Worm (Caenorhabditis elegans): ENCODE results near the gene F46C3.2.

F46C3.2 gene

DNA sequence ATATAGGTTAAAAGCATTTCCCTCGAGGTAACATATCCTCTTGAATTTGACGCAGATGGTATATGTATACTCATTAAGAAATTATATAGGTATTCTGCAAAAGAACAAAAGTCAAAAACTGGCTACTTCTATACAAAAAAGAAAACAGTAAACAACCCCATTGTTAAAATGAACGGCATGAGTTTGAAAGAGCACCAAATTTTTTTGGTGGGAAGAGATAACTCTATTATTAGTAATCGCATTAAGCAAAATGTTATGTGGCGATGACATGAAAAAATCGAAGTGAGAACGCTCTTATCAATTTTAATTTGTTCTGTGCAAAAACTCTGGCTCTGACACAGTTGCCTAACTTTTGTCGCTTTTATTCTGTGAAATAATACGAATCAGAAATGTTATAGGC lies at the start of gene F46C3.2:
Gene F46C3.2 (minus strand): TSS at position 101 of the 400 bp plus-strand sequence.
- TF ChIP-seq fos-1 (tag; optimal IDR thresholded peaks at IDR 0.05) (peak; percentile 52), unc-55 (GFP tag; optimal IDR thresholded peaks at IDR 0.05) (no peak)

DNA sequence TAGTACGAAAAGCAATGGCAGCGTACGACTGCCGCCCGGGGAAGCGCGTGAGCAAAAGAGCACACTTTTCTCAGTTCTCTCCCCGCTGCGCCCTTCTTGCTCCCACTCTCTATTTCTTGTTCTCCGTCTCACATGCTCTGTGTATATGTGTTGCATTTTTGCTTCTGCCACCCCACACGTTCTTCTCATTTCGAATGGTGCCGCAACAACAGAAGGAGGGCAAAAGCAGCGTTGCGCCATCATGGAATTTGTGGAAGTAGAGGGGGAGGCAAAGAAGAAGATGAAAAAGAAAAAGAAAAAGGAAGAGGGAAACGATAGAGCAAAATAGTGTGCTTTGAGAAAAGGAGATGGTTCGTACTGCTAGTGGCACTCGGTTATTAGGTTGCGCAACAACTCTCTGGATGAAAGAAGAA lies 48.8 kb upstream of the F46C3.2 start:
- TF ChIP-seq nhr-77 (tag; optimal IDR thresholded peaks at IDR 0.05) (no peak), ztf-1 (GFP tag; conservative IDR thresholded peaks at IDR 0.05) (no peak), elt-1 (tag; optimal IDR thresholded peaks at IDR 0.05) (no peak), ztf-4 (tag; optimal IDR thresholded peaks at IDR 0.05) (peak; percentile 80), F13H6.1 (tag; optimal IDR thresholded peaks at IDR 0.05) (peak; percentile 90), lsy-2 (tag; optimal IDR thresholded peaks at IDR 0.05) (peak; percentile 41 to 70), dmd-4 (tag; optimal IDR thresholded peaks at IDR 0.05) (no peak), nhr-21 (tag; optimal IDR thresholded peaks at IDR 0.05) (peak; percentile 16), peb-1 (tag; optimal IDR thresholded peaks at IDR 0.05) (no peak), lin-11 (tag; optimal IDR thresholded peaks at IDR 0.05) (peak; percentile 69), nhr-23 (tag; optimal IDR thresholded peaks at IDR 0.05) (no peak), nhr-25 (tag; optimal IDR thresholded peaks at IDR 0.05) (no peak), snpc-4 (tag; optimal IDR thresholded peaks at IDR 0.05) (peak; percentile 16), nhr-237 (tag; optimal IDR thresholded peaks at IDR 0.05) (no peak), mdl-1 (tag; optimal IDR thresholded peaks at IDR 0.05) (peak; percentile 41 to 88), nhr-10 (tag; optimal IDR thresholded peaks at IDR 0.05) (no peak), sma-9 (GFP tag; optimal IDR thresholded peaks at IDR 0.05) (peak; percentile 71), sma-9 (tag; optimal IDR thresholded peaks at IDR 0.05) (no peak), crh-2 (tag; optimal IDR thresholded peaks at IDR 0.05) (peak; percentile 82), lin-13 (GFP tag; optimal IDR thresholded peaks at IDR 0.05) (peak; percentile 43), alr-1 (tag; optimal IDR thresholded peaks at IDR 0.05) (no peak), egl-27 (tag; optimal IDR thresholded peaks at IDR 0.05) (peak; percentile 54), skn-1 (tag; optimal IDR thresholded peaks at IDR 0.05) (no peak), fos-1 (tag; optimal IDR thresholded peaks at IDR 0.05) (peak; percentile 33), unc-55 (GFP tag; optimal IDR thresholded peaks at IDR 0.05) (peak; percentile 80), nhr-11 (tag; optimal IDR thresholded peaks at IDR 0.05) (no peak), gmeb-1 (tag; optimal IDR thresholded peaks at IDR 0.05) (no peak), blmp-1 (tag; optimal IDR thresholded peaks at IDR 0.05; ENCODE audit: insufficient read depth) (no peak), nhr-6 (tag; optimal IDR thresholded peaks at IDR 0.05) (peak; percentile 69), unc-62 (GFP tag; optimal IDR thresholded peaks at IDR 0.05) (no peak), sma-3 (GFP tag; optimal IDR thresholded peaks at IDR 0.05) (no peak), elt-3 (tag; optimal IDR thresholded peaks at IDR 0.05) (no peak), R02D3.7 (tag; optimal IDR thresholded peaks at IDR 0.05) (no peak), ZK546.5 (tag; optimal IDR thresholded peaks at IDR 0.05) (no peak), ceh-82 (tag; optimal IDR thresholded peaks at IDR 0.05) (peak; percentile 38), nhr-12 (tag; optimal IDR thresholded peaks at IDR 0.05) (no peak), Y55F3AM.14 (GFP tag; optimal IDR thresholded peaks at IDR 0.05) (peak; percentile 86), aly-2 (tag; optimal IDR thresholded peaks at IDR 0.05) (no peak), unc-39 (tag; optimal IDR thresholded peaks at IDR 0.05) (no peak), mbf-1 (tag; optimal IDR thresholded peaks at IDR 0.05) (no peak), nhr-129 (tag; optimal IDR thresholded peaks at IDR 0.05) (peak; percentile 94), ceh-16 (tag; optimal IDR thresholded peaks at IDR 0.05) (no peak), C34F6.9 (tag; optimal IDR thresholded peaks at IDR 0.05) (peak; percentile 89), zag-1 (tag; optimal IDR thresholded peaks at IDR 0.05) (peak; percentile 87), ama-1 (optimal IDR thresholded peaks at IDR 0.05) (peak; percentile 26), mab-5 (tag; optimal IDR thresholded peaks at IDR 0.05) (no peak), sem-4 (tag; optimal IDR thresholded peaks at IDR 0.05) (peak; percentile 84), ztf-11 (tag; optimal IDR thresholded peaks at IDR 0.05) (no peak), lin-39 (tag; optimal IDR thresholded peaks at IDR 0.05) (no peak)
